Worm (Caenorhabditis elegans) whole organism, L3 larva: ENCODE measurements around the gene fbxb-81.

Experiments used
- R02D3.7 ChIP-seq: fragments of 150-350 bp; optimal IDR thresholded peaks from 2 replicates; lab custom pipeline; 2014; ENCODE audit warnings: missing biosample characterization, missing genetic modification characterization
- aly-2 ChIP-seq: fragments of 150-350 bp; optimal IDR thresholded peaks from 2 replicates; lab custom pipeline; 2014; ENCODE audit warnings: missing biosample characterization, missing genetic modification characterization
- ama-1 ChIP-seq: fragments of 150-350 bp; optimal IDR thresholded peaks from 2 replicates; lab custom pipeline; 2018
- ceh-16 ChIP-seq: sonication (generic microtip); optimal IDR thresholded peaks from 2 replicates; lab custom pipeline; 2017; ENCODE audit warnings: missing biosample characterization, missing genetic modification characterization
- ceh-28 ChIP-seq: fragments of 150-350 bp; optimal IDR thresholded peaks from 2 replicates; lab custom pipeline; 2014; ENCODE audit warnings: missing biosample characterization, missing genetic modification reagents, missing genetic modification characterization
- ceh-82 ChIP-seq: fragments of 150-350 bp; optimal IDR thresholded peaks from 2 replicates; lab custom pipeline; 2014; ENCODE audit warnings: missing biosample characterization, missing genetic modification characterization
- daf-12 ChIP-seq: fragments of 150-350 bp; optimal IDR thresholded peaks from 2 replicates; lab custom pipeline; 2014; ENCODE audit warnings: missing biosample characterization, missing genetic modification reagents, missing genetic modification characterization
- egl-27 ChIP-seq: sonication (generic microtip); optimal IDR thresholded peaks from 4 replicates; lab custom pipeline; 2017; ENCODE audit warnings: missing biosample characterization, missing genetic modification reagents, missing genetic modification characterization
- egl-5 ChIP-seq: fragments of 150-350 bp; optimal IDR thresholded peaks from 2 replicates; lab custom pipeline; 2017; ENCODE audit warnings: missing biosample characterization, missing genetic modification reagents, missing genetic modification characterization, inconsistent platforms
- elt-1 ChIP-seq: fragments of 150-350 bp; optimal IDR thresholded peaks from 2 replicates; lab custom pipeline; 2014; ENCODE audit warnings: missing biosample characterization, missing genetic modification characterization
- elt-3 ChIP-seq, 3 experiments: fragments of 150-350 bp in 1 of 3; sonication (generic microtip) in 2 of 3; optimal IDR thresholded peaks; 2 replicates in 2 of 3; 4 replicates in 1 of 3; lab custom pipeline; 2014 to 2017; ENCODE audit warnings: missing biosample characterization in 3 of 3, missing genetic modification characterization in 3 of 3
- eor-1 ChIP-seq, 2 experiments: fragments of 150-350 bp; optimal IDR thresholded peaks; 2 replicates each; lab custom pipeline; 2014 to 2018; ENCODE audit warnings: missing biosample characterization in 2 of 2, missing genetic modification characterization in 2 of 2
- fkh-2 ChIP-seq: fragments of 150-350 bp; optimal IDR thresholded peaks from 2 replicates; lab custom pipeline; 2014; ENCODE audit warnings: missing biosample characterization, missing genetic modification reagents, missing genetic modification characterization
- fos-1 ChIP-seq: fragments of 150-350 bp; optimal IDR thresholded peaks from 2 replicates; lab custom pipeline; 2014; ENCODE audit warnings: missing biosample characterization, missing genetic modification characterization
- hmg-11 ChIP-seq: sonication (generic microtip); optimal IDR thresholded peaks from 2 replicates; lab custom pipeline; 2016; ENCODE audit warnings: missing genetic modification characterization, missing compliant biosample characterization
- jun-1 ChIP-seq: fragments of 150-350 bp; optimal IDR thresholded peaks from 2 replicates; lab custom pipeline; 2014; ENCODE audit warnings: missing biosample characterization, missing genetic modification reagents, missing genetic modification characterization
- lin-15B ChIP-seq: fragments of 150-350 bp; optimal IDR thresholded peaks from 2 replicates; lab custom pipeline; 2014; ENCODE audit warnings: missing biosample characterization, missing genetic modification characterization
- lin-39 ChIP-seq: fragments of 150-350 bp; optimal IDR thresholded peaks from 2 replicates; lab custom pipeline; 2018; ENCODE audit warnings: missing biosample characterization, missing genetic modification reagents, missing genetic modification characterization
- lsy-12 ChIP-seq: sonication (generic microtip); optimal IDR thresholded peaks from 2 replicates; lab custom pipeline; 2016; ENCODE audit warnings: mild to moderate bottlenecking, missing genetic modification characterization, missing compliant biosample characterization
- mdl-1 ChIP-seq: fragments of 150-350 bp; optimal IDR thresholded peaks from 2 replicates; lab custom pipeline; 2014; ENCODE audit warnings: missing biosample characterization, missing genetic modification characterization
- mml-1 ChIP-seq: fragments of 150-350 bp; sonication (generic microtip); optimal IDR thresholded peaks from 3 replicates; lab custom pipeline; 2014; ENCODE audit warnings: missing biosample characterization, missing genetic modification characterization
- nhr-237 ChIP-seq: fragments of 150-350 bp; optimal IDR thresholded peaks from 2 replicates; lab custom pipeline; 2014; ENCODE audit warnings: missing biosample characterization, missing genetic modification characterization
- nhr-25 ChIP-seq: sonication (generic microtip); optimal IDR thresholded peaks from 2 replicates; lab custom pipeline; 2017; ENCODE audit warnings: missing biosample characterization, missing genetic modification characterization
- nhr-28 ChIP-seq: fragments of 150-350 bp; optimal IDR thresholded peaks from 2 replicates; lab custom pipeline; 2014; ENCODE audit warnings: missing biosample characterization, missing genetic modification characterization
- nhr-43 ChIP-seq: sonication (generic microtip); optimal IDR thresholded peaks from 2 replicates; lab custom pipeline; 2016; ENCODE audit warnings: mild to moderate bottlenecking, missing genetic modification characterization, missing compliant biosample characterization; ENCODE audit not compliant: poor library complexity, severe bottlenecking
- nhr-67 ChIP-seq: fragments of 150-350 bp; optimal IDR thresholded peaks from 2 replicates; lab custom pipeline; 2014; ENCODE audit warnings: missing biosample characterization, missing genetic modification characterization
- nhr-77 ChIP-seq: fragments of 150-350 bp; optimal IDR thresholded peaks from 2 replicates; lab custom pipeline; 2014; ENCODE audit warnings: missing biosample characterization, missing genetic modification characterization
- pha-4 ChIP-seq: fragments of 150-350 bp; optimal IDR thresholded peaks from 2 replicates; lab custom pipeline; 2014; ENCODE audit warnings: missing biosample characterization, missing genetic modification reagents, missing genetic modification characterization
- pqm-1 ChIP-seq: fragments of 150-350 bp; optimal IDR thresholded peaks from 2 replicates; lab custom pipeline; 2017; ENCODE audit warnings: missing biosample characterization, missing genetic modification characterization, inconsistent platforms
- skn-1 ChIP-seq: fragments of 150-350 bp; optimal IDR thresholded peaks from 2 replicates; lab custom pipeline; 2014; ENCODE audit warnings: missing biosample characterization, missing genetic modification characterization
- snpc-4 ChIP-seq: fragments of 150-350 bp; optimal IDR thresholded peaks from 2 replicates; lab custom pipeline; 2014; ENCODE audit warnings: missing biosample characterization, missing genetic modification characterization
- unc-62 ChIP-seq: fragments of 150-350 bp; sonication (generic microtip); optimal IDR thresholded peaks from 4 replicates; lab custom pipeline; 2014; ENCODE audit warnings: missing biosample characterization, missing genetic modification reagents, missing genetic modification characterization
- ztf-11 ChIP-seq: fragments of 150-350 bp; optimal IDR thresholded peaks from 2 replicates; lab custom pipeline; 2014; ENCODE audit warnings: missing biosample characterization, missing genetic modification characterization
- ztf-4 ChIP-seq: fragments of 150-350 bp; optimal IDR thresholded peaks from 2 replicates; lab custom pipeline; 2014; ENCODE audit warnings: missing biosample characterization, missing genetic modification characterization

Gene fbxb-81

ce11 chrIII:177715-178114, 36.7 kb upstream of the fbxb-81 start, which contains the start of gene F40G9.14:
Gene F40G9.14, minus strand, starts transcription at chrIII:177815.
- TF ChIP-seq R02D3.7 (no peak), ceh-28 (no peak)

ce11 chrIII:175733-176132, 34.7 kb upstream of the fbxb-81 start, which contains the start of gene clec-148:
Gene clec-148, minus strand, starts transcription at chrIII:175833.
- TF ChIP-seq lin-15B = no peak
- no peak for TF ChIP-seq elt-1 (tag; lab: Kevin White, UChicago)
- TF ChIP-seq pqm-1 (tag; lab: Kevin White, UChicago) = no peak
- no peak for TF ChIP-seq elt-3 (tag; optimal IDR thresholded peaks at IDR 0.05; lab: Kevin White, UChicago)
- TF ChIP-seq fos-1 (tag; lab: Kevin White, UChicago) = no peak
- no peak for TF ChIP-seq mdl-1 (tag; lab: Kevin White, UChicago)
- no peak for TF ChIP-seq lin-39 (tag; lab: Kevin White, UChicago)
- TF ChIP-seq nhr-237 = no peak
- TF ChIP-seq ceh-82 (tag; lab: Kevin White, UChicago) = no peak
- no peak for TF ChIP-seq hmg-11 (tag; lab: Kevin White, UChicago)
- no peak for TF ChIP-seq skn-1 (tag; lab: Kevin White, UChicago)
- TF ChIP-seq daf-12 (tag; lab: Kevin White, UChicago) = no peak
- no peak for TF ChIP-seq nhr-77 (tag; lab: Kevin White, UChicago)
- TF ChIP-seq ceh-16 = no peak
- no peak for TF ChIP-seq egl-27
- TF ChIP-seq ztf-11 (tag; lab: Kevin White, UChicago) = no peak

ce11 chrIII:173501-173900, 32.5 kb upstream of the fbxb-81 start, which contains the start of gene F40G9.19:
Gene F40G9.19, plus strand, starts transcription at chrIII:173801.
- TF ChIP-seq lin-39 (tag; lab: Kevin White, UChicago) = no peak
- no peak for TF ChIP-seq lsy-12 (tag; lab: Kevin White, UChicago)
- TF ChIP-seq hmg-11 (tag; lab: Kevin White, UChicago) = no peak
- TF ChIP-seq ztf-4 = no peak
- no peak for TF ChIP-seq unc-62 (GFP tag; lab: Kevin White, UChicago)
- TF ChIP-seq elt-3 (tag; optimal IDR thresholded peaks at IDR 0.05; lab: Kevin White, UChicago) = no peak
- no peak for TF ChIP-seq mdl-1 (tag; lab: Kevin White, UChicago)
- no peak for TF ChIP-seq lin-15B

- no peak for TF ChIP-seq elt-1 (tag; lab: Kevin White, UChicago)
- no peak for TF ChIP-seq pha-4 (tag; lab: Kevin White, UChicago)
- TF ChIP-seq ztf-4 = no peak
- TF ChIP-seq snpc-4 (tag; lab: Kevin White, UChicago) = no peak
- no peak for TF ChIP-seq mdl-1 (tag; lab: Kevin White, UChicago)
- TF ChIP-seq aly-2 (tag; lab: Kevin White, UChicago) = no peak
- TF ChIP-seq egl-5 (tag; lab: Kevin White, UChicago) = no peak
- TF ChIP-seq nhr-25 (tag; lab: Kevin White, UChicago) = no peak
- no peak for TF ChIP-seq jun-1 (tag; lab: Kevin White, UChicago)
- no peak for TF ChIP-seq nhr-28 (tag; lab: Kevin White, UChicago)
- TF ChIP-seq, all 47 proteins: peak for 0
These were observed 30.6 kb upstream of the fbxb-81 start, which contains the start of the genes F40G9.9 and F40G9.12 for ce11 chrIII:171617-172016. Gene F40G9.9, minus strand, starts transcription at chrIII:171717. Gene F40G9.12, plus strand, starts transcription at chrIII:171847.

- TF ChIP-seq nhr-67 (tag; lab: Kevin White, UChicago) (no peak), fos-1 (tag; lab: Kevin White, UChicago) (no peak), mml-1 (tag; lab: Kevin White, UChicago) (no peak)
These were observed 28.5 kb upstream of the fbxb-81 start, which contains the start of gene F40G9.18 for ce11 chrIII:169478-169877. Gene F40G9.18, minus strand, starts transcription at chrIII:169578.

ce11 chrIII:165390-165789, 24.4 kb upstream of the fbxb-81 start, which contains the start of gene F40G9.7:
Gene F40G9.7, plus strand, starts transcription at chrIII:165690.
- TF ChIP-seq pqm-1 (tag; lab: Kevin White, UChicago) (no peak), pha-4 (tag; lab: Kevin White, UChicago) (no peak), nhr-43 (tag; lab: Kevin White, UChicago) (no peak), aly-2 (tag; lab: Kevin White, UChicago) (no peak), fkh-2 (no peak), jun-1 (tag; lab: Kevin White, UChicago) (no peak), lin-39 (tag; lab: Kevin White, UChicago) (no peak), ama-1 (lab: Kevin White, UChicago) (no peak), ceh-16 (no peak), eor-1 (tag; optimal IDR thresholded peaks at IDR 0.05; lab: Kevin White, UChicago) (no peak)
